Fruit fly (Drosophila melanogaster) whole organism, embryonic: ENCODE data around the gene Trm7-34.

ENCODE experiments used
- Bgb ChIP-seq: fragments of 200-800 bp; sonication (Bioruptor generic); IDR thresholded peaks from 2 replicates; pipeline ENCODE4 v1.3.6; 2022; ENCODE audit warnings: missing biosample characterization, missing genetic modification characterization; ENCODE audit not compliant: partially characterized antibody
- Blimp-1 ChIP-seq: fragments of 200-800 bp; sonication (Bioruptor generic); optimal IDR thresholded peaks from 3 replicates; lab custom pipeline; 2018; ENCODE audit warnings: missing biosample characterization, missing genetic modification characterization, mild to moderate bottlenecking, moderate library complexity, missing genetic modification reagents
- CG10565 ChIP-seq: fragments of 200-800 bp; sonication (Bioruptor generic); optimal IDR thresholded peaks from 3 replicates; lab custom pipeline; 2016; ENCODE audit warnings: missing biosample characterization, mild to moderate bottlenecking, missing genetic modification characterization
- CG12942 ChIP-seq: fragments of 200-800 bp; sonication (Bioruptor generic); optimal IDR thresholded peaks from 3 replicates; lab custom pipeline; 2016; ENCODE audit warnings: missing biosample characterization, missing genetic modification characterization
- CG13424 ChIP-seq: fragments of 200-800 bp; sonication (Bioruptor generic); optimal IDR thresholded peaks from 2 replicates; lab custom pipeline; 2019; ENCODE audit warnings: missing biosample characterization, mild to moderate bottlenecking, missing genetic modification characterization, moderate library complexity
- CG14710 ChIP-seq: fragments of 200-800 bp; sonication (Bioruptor generic); optimal IDR thresholded peaks from 3 replicates; lab custom pipeline; 2019; ENCODE audit warnings: missing biosample characterization, mild to moderate bottlenecking, missing genetic modification characterization, moderate library complexity
- CG15696 ChIP-seq: fragments of 200-800 bp; sonication (Bioruptor generic); optimal IDR thresholded peaks from 2 replicates; lab custom pipeline; 2019; ENCODE audit warnings: missing biosample characterization, mild to moderate bottlenecking, missing genetic modification characterization, moderate library complexity
- CG1647 ChIP-seq: fragments of 200-800 bp; sonication (Bioruptor generic); optimal IDR thresholded peaks from 3 replicates; lab custom pipeline; 2016; ENCODE audit warnings: missing biosample characterization, missing genetic modification characterization
- CG16779 ChIP-seq: fragments of 200-800 bp; sonication (Bioruptor generic); IDR thresholded peaks from 2 replicates; pipeline ENCODE4 v1.3.6; 2022; ENCODE audit warnings: missing biosample characterization, missing genetic modification characterization
- CG17829 ChIP-seq: fragments of 200-800 bp; optimal IDR thresholded peaks from 2 replicates; lab custom pipeline; 2019; ENCODE audit warnings: missing biosample characterization, mild to moderate bottlenecking, missing genetic modification characterization, moderate library complexity
- CG2712 ChIP-seq: fragments of 200-800 bp; optimal IDR thresholded peaks from 3 replicates; lab custom pipeline; 2019; ENCODE audit warnings: missing biosample characterization, mild to moderate bottlenecking, missing genetic modification characterization, moderate library complexity
- CG32532 ChIP-seq: fragments of 200-800 bp; sonication (Bioruptor generic); IDR thresholded peaks from 2 replicates; pipeline ENCODE4 v1.3.6; 2022; ENCODE audit warnings: missing biosample characterization, missing genetic modification characterization
- CG34376 ChIP-seq: fragments of 200-800 bp; sonication (Bioruptor generic); optimal IDR thresholded peaks from 2 replicates; lab custom pipeline; 2018; ENCODE audit warnings: missing biosample characterization, mild to moderate bottlenecking, missing genetic modification characterization
- CG7357 ChIP-seq: fragments of 200-800 bp; sonication (Bioruptor generic); IDR thresholded peaks from 3 replicates; pipeline ENCODE4 v1.3.6; 2022; ENCODE audit warnings: missing biosample characterization, missing genetic modification characterization
- CG8388 ChIP-seq: fragments of 200-800 bp; sonication (Bioruptor generic); optimal IDR thresholded peaks from 2 replicates; lab custom pipeline; 2019; ENCODE audit warnings: missing biosample characterization, mild to moderate bottlenecking, missing genetic modification characterization, moderate library complexity
- CkIIα-i1 ChIP-seq: fragments of 200-800 bp; sonication (Bioruptor generic); IDR thresholded peaks from 2 replicates; pipeline ENCODE4 v1.3.6; 2022; ENCODE audit warnings: missing biosample characterization, missing genetic modification characterization
- CrebB ChIP-seq: fragments of 200-800 bp; sonication (Bioruptor generic); optimal IDR thresholded peaks from 3 replicates; lab custom pipeline; 2018; ENCODE audit warnings: missing biosample characterization, mild to moderate bottlenecking, missing genetic modification characterization
- Dfd ChIP-seq, 2 experiments: fragments of >200 bp; optimal IDR thresholded peaks; 2 replicates each; lab custom pipeline; 2017; ENCODE audit warnings: missing biosample characterization in 2 of 2, missing genetic modification characterization in 2 of 2
- ERR ChIP-seq: fragments of 200-800 bp; sonication (Bioruptor generic); optimal IDR thresholded peaks from 2 replicates; lab custom pipeline; 2016; ENCODE audit warnings: missing biosample characterization, missing genetic modification characterization
- Hey ChIP-seq: fragments of 200-800 bp; sonication (Bioruptor generic); optimal IDR thresholded peaks from 3 replicates; lab custom pipeline; 2018; ENCODE audit warnings: missing biosample characterization, mild to moderate bottlenecking, missing genetic modification characterization
- HmgD ChIP-seq: fragments of 200-800 bp; sonication (Bioruptor generic); optimal IDR thresholded peaks from 3 replicates; lab custom pipeline; 2016; ENCODE audit warnings: missing biosample characterization, missing genetic modification characterization
- Kr ChIP-seq: fragments of 200-800 bp; sonication (Bioruptor generic); optimal IDR thresholded peaks from 2 replicates; lab custom pipeline; 2017; ENCODE audit warnings: missing biosample characterization, mild to moderate bottlenecking, missing genetic modification characterization
- Optix ChIP-seq: fragments of 200-800 bp; sonication (Bioruptor generic); IDR thresholded peaks from 3 replicates; pipeline ENCODE4 v1.3.6; 2022; ENCODE audit warnings: missing biosample characterization, missing genetic modification characterization
- Rx ChIP-seq: fragments of 200-800 bp; sonication (Bioruptor generic); IDR thresholded peaks from 2 replicates; pipeline ENCODE4 v1.3.6; 2022; ENCODE audit warnings: missing biosample characterization, missing genetic modification characterization
- Side ChIP-seq: fragments of 200-800 bp; sonication (Bioruptor generic); optimal IDR thresholded peaks from 2 replicates; lab custom pipeline; 2016; ENCODE audit warnings: missing biosample characterization, missing genetic modification characterization
- TFAM ChIP-seq: fragments of 200-800 bp; sonication (Bioruptor generic); optimal IDR thresholded peaks from 2 replicates; lab custom pipeline; 2017; ENCODE audit warnings: missing biosample characterization, missing genetic modification characterization, inconsistent platforms
- Trl ChIP-seq, 3 experiments: fragments of >200 bp in 2 of 3; fragments of 200-800 bp in 1 of 3; sonication (Bioruptor generic) in 1 of 3; optimal IDR thresholded peaks; 2 replicates in 1 of 3; 3 replicates in 2 of 3; lab custom pipeline; 2016 to 2017; ENCODE audit warnings: missing biosample characterization in 1 of 3, missing genetic modification characterization in 1 of 3
- amos ChIP-seq: fragments of 200-800 bp; sonication (Bioruptor generic); IDR thresholded peaks from 2 replicates; pipeline ENCODE4 v1.3.6; 2022; ENCODE audit warnings: missing biosample characterization, missing genetic modification characterization; ENCODE audit not compliant: partially characterized antibody
- ase ChIP-seq: fragments of 200-800 bp; sonication (Bioruptor generic); IDR thresholded peaks from 3 replicates; pipeline ENCODE4 v1.3.6; 2022; ENCODE audit warnings: missing biosample characterization, missing genetic modification characterization
- bcd ChIP-seq: fragments of 200-800 bp; sonication (Bioruptor generic); optimal IDR thresholded peaks from 2 replicates; lab custom pipeline; 2017; ENCODE audit warnings: missing biosample characterization, mild to moderate bottlenecking, missing genetic modification characterization
- bigmax ChIP-seq: fragments of 200-800 bp; sonication (Bioruptor generic); optimal IDR thresholded peaks from 2 replicates; lab custom pipeline; 2018; ENCODE audit warnings: missing biosample characterization, mild to moderate bottlenecking, missing genetic modification characterization
- chinmo ChIP-seq: fragments of 200-800 bp; sonication (Bioruptor generic); IDR thresholded peaks from 4 replicates; pipeline ENCODE4 v1.3.6; 2022; ENCODE audit warnings: missing biosample characterization, missing genetic modification characterization; ENCODE audit not compliant: partially characterized antibody
- crol ChIP-seq: fragments of 200-800 bp; sonication (Bioruptor generic); IDR thresholded peaks from 2 replicates; pipeline ENCODE4 v1.3.6; 2022; ENCODE audit warnings: missing biosample characterization, missing genetic modification characterization
- en ChIP-seq: fragments of 200-800 bp; sonication (Bioruptor generic); optimal IDR thresholded peaks from 2 replicates; lab custom pipeline; 2016; ENCODE audit warnings: missing biosample characterization, missing genetic modification characterization
- grn ChIP-seq: fragments of 200-800 bp; sonication (Bioruptor generic); optimal IDR thresholded peaks from 3 replicates; lab custom pipeline; 2017; ENCODE audit warnings: missing biosample characterization, missing genetic modification characterization
- gro ChIP-seq: fragments of 200-800 bp; sonication (Bioruptor generic); optimal IDR thresholded peaks from 2 replicates; lab custom pipeline; 2016; ENCODE audit warnings: missing biosample characterization, missing genetic modification characterization
- gsb ChIP-seq: fragments of 200-800 bp; sonication (Bioruptor generic); IDR thresholded peaks from 2 replicates; pipeline ENCODE4 v1.3.6; 2022; ENCODE audit warnings: missing biosample characterization, missing genetic modification characterization
- gsb-n ChIP-seq: fragments of 200-800 bp; sonication (Bioruptor generic); optimal IDR thresholded peaks from 3 replicates; lab custom pipeline; 2018; ENCODE audit warnings: missing biosample characterization, mild to moderate bottlenecking, missing genetic modification characterization
- gt ChIP-seq: fragments of 200-800 bp; sonication (Bioruptor generic); IDR thresholded peaks from 2 replicates; pipeline ENCODE4 v1.3.6; 2022; ENCODE audit warnings: missing biosample characterization, missing genetic modification characterization
- hbn ChIP-seq: fragments of 200-800 bp; sonication (Bioruptor generic); IDR thresholded peaks from 2 replicates; pipeline ENCODE4 v1.3.6; 2022; ENCODE audit warnings: missing biosample characterization, missing genetic modification characterization; ENCODE audit not compliant: partially characterized antibody
- kni ChIP-seq: fragments of 200-800 bp; sonication (Bioruptor generic); optimal IDR thresholded peaks from 3 replicates; lab custom pipeline; 2017; ENCODE audit warnings: mild to moderate bottlenecking, missing biosample characterization, missing genetic modification reagents, missing genetic modification characterization
- knrl ChIP-seq: fragments of 200-800 bp; sonication (Bioruptor generic); IDR thresholded peaks from 3 replicates; pipeline ENCODE4 v1.3.6; 2022; ENCODE audit warnings: missing biosample characterization, missing genetic modification characterization; ENCODE audit not compliant: partially characterized antibody
- luna ChIP-seq: fragments of 200-800 bp; sonication (Bioruptor generic); optimal IDR thresholded peaks from 2 replicates; lab custom pipeline; 2016; ENCODE audit warnings: missing biosample characterization, missing genetic modification characterization
- nom ChIP-seq: fragments of 200-800 bp; sonication (Bioruptor generic); optimal IDR thresholded peaks from 2 replicates; lab custom pipeline; 2017; ENCODE audit warnings: missing biosample characterization, missing genetic modification characterization, mild to moderate bottlenecking, moderate library complexity, missing genetic modification reagents
- p53 ChIP-seq: fragments of 200-800 bp; sonication (Bioruptor generic); optimal IDR thresholded peaks from 2 replicates; lab custom pipeline; 2016; ENCODE audit warnings: missing biosample characterization, missing genetic modification characterization
- sd ChIP-seq: fragments of 200-800 bp; sonication (Bioruptor generic); optimal IDR thresholded peaks from 3 replicates; lab custom pipeline; 2018; ENCODE audit warnings: missing biosample characterization, mild to moderate bottlenecking, missing genetic modification characterization, moderate library complexity
- sens-2 ChIP-seq: fragments of 200-800 bp; sonication (Bioruptor generic); IDR thresholded peaks from 2 replicates; pipeline ENCODE4 v1.3.6; 2022; ENCODE audit warnings: missing biosample characterization, missing genetic modification characterization
- tup ChIP-seq: fragments of 200-800 bp; sonication (Bioruptor generic); optimal IDR thresholded peaks from 2 replicates; lab custom pipeline; 2016; ENCODE audit warnings: missing biosample characterization, mild to moderate bottlenecking, missing genetic modification characterization, moderate library complexity
- twi ChIP-seq: fragments of 200-800 bp; optimal IDR thresholded peaks from 2 replicates; lab custom pipeline; 2019; ENCODE audit warnings: missing biosample characterization, mild to moderate bottlenecking, missing genetic modification characterization, moderate library complexity

The Trm7-34 gene

DNA sequence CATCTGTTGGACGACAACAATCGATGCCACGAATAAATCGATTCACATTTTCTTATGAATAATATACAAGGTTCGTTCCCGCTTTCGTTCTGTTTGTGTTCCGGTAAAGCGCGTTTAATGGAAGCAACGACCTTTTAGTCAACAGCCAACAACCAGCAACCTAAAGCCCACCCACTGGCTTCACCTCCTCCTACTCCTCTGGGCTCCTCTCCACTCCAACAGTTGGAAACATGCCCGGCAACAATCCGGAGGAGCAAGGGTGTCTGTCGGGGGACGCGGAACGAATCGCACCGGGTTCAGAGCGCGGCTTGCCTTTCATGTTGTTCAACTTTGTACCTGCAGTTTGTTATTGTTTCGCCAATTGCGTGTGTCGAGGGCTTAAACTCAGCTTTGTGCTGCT is 9.5 kb downstream of the Trm7-34 start:
- TF ChIP-seq crol (GFP tag; lab: Robert Waterston, UW) (peak; percentile 58), chinmo (GFP tag; lab: Robert Waterston, UW) (0 out of 4 replicates have a peak, but pooled peaks have one; percentile 58), HmgD (GFP tag; lab: Kevin White, UChicago) (no peak), gsb-n (tag; lab: Kevin White, UChicago) (peak; percentile 35), gro (no peak)

DNA sequence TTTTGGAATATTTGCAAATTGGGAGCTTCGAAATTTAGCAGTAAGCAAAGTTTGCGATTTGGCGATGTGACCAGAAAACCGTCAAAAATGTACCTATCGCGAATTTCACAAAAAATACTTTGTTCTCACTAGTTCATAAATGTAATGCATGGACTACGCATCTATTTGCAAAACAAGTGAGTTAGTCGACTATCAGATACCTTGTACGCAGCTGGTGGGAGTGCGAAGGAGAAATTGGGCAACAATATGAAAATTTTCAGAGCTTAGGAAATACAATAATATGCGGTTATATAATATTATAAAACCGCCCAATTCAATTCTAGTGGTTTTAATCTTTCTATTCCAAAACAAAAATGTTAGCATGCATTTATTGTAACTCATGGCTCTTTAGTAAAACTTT is 14.9 kb downstream of the Trm7-34 start, which contains the start of gene Bdbt:
Bdbt (minus strand) TSS at position 73 of the 400 bp plus-strand sequence.
- TF ChIP-seq bigmax (GFP tag; lab: Kevin White, UChicago) (no peak), en (GFP tag; lab: Kevin White, UChicago) (no peak), CG14710 (tag; lab: Kevin White, UChicago) (peak; percentile 10), p53 (no peak), sens-2 (no peak), CG34376 (GFP tag; lab: Kevin White, UChicago) (no peak), hbn (GFP tag; lab: Robert Waterston, UW) (0 out of 2 replicates have a peak, but pooled peaks have one; percentile 22), CG16779 (GFP tag; lab: Robert Waterston, UW) (no peak), CG10565 (GFP tag; lab: Kevin White, UChicago) (no peak), CG13424 (tag; lab: Kevin White, UChicago) (peak; percentile 5), tup (GFP tag; lab: Kevin White, UChicago) (no peak), grn (no peak), CrebB (tag; lab: Kevin White, UChicago) (no peak), CG32532 (GFP tag; lab: Robert Waterston, UW) (peak; percentile 59), gsb (no peak), TFAM (GFP tag; lab: Kevin White, UChicago) (no peak), CG12942 (GFP tag; lab: Kevin White, UChicago) (no peak), Hey (no peak), kni (GFP tag; lab: Kevin White, UChicago) (no peak), Kr (GFP tag; lab: Kevin White, UChicago) (no peak), CG1647 (GFP tag; lab: Kevin White, UChicago) (no peak), CG2712 (tag; lab: Kevin White, UChicago) (no peak), Rx (GFP tag; lab: Robert Waterston, UW) (no peak), bcd (peak; percentile 43), Trl (optimal IDR thresholded peaks at IDR 0.05; lab: Kevin White, UChicago) (no peak), Trl (GFP tag; optimal IDR thresholded peaks at IDR 0.05; lab: Kevin White, UChicago) (no peak), gt (no peak), CG17829 (tag; lab: Kevin White, UChicago) (no peak), Optix (GFP tag; lab: Robert Waterston, UW) (no peak), twi (no peak), Bgb (GFP tag; lab: Robert Waterston, UW) (peak; percentile 93), Blimp-1 (GFP tag; lab: Kevin White, UChicago) (no peak), ERR (GFP tag; lab: Kevin White, UChicago) (no peak), nom (no peak), Side (GFP tag; lab: Kevin White, UChicago) (peak; percentile 10), knrl (GFP tag; lab: Robert Waterston, UW) (peak; percentile 54; the same call in 2 of the 3 replicates), CG8388 (GFP tag; lab: Kevin White, UChicago) (no peak), luna (GFP tag; lab: Kevin White, UChicago) (no peak), CkIIα-i1 (GFP tag; lab: Robert Waterston, UW) (no peak), Dfd (GFP tag; optimal IDR thresholded peaks at IDR 0.05; lab: Kevin White, UChicago) (peak in 1 of 2 experiments; percentile 17), CG15696 (tag; lab: Kevin White, UChicago) (no peak), CG7357 (peak; percentile 91), ase (no peak), amos (GFP tag; lab: Robert Waterston, UW) (peak; percentile 68), sd (tag; lab: Kevin White, UChicago) (no peak)
